Fruit fly (Drosophila melanogaster) whole organism, embryonic: ENCODE data around the gene CG9389.

ENCODE experiments used
- Aef1 ChIP-seq: fragments of 200-800 bp; sonication (Bioruptor generic); IDR thresholded peaks from 3 replicates; pipeline ENCODE4 v1.3.6; 2022; ENCODE audit warnings: missing biosample characterization, missing genetic modification characterization
- Bgb ChIP-seq: fragments of 200-800 bp; sonication (Bioruptor generic); IDR thresholded peaks from 2 replicates; pipeline ENCODE4 v1.3.6; 2022; ENCODE audit warnings: missing biosample characterization, missing genetic modification characterization; ENCODE audit not compliant: partially characterized antibody
- CG10654 ChIP-seq: fragments of 200-800 bp; sonication (Bioruptor generic); optimal IDR thresholded peaks from 2 replicates; lab custom pipeline; 2016; ENCODE audit warnings: missing biosample characterization, missing genetic modification characterization
- CG11085 ChIP-seq: fragments of 200-800 bp; sonication (Bioruptor generic); IDR thresholded peaks from 2 replicates; pipeline ENCODE4 v1.3.6; 2022; ENCODE audit warnings: missing biosample characterization, missing genetic modification characterization
- CG13287 ChIP-seq: fragments of 200-800 bp; sonication (Bioruptor generic); IDR thresholded peaks from 2 replicates; pipeline ENCODE4 v1.3.6; 2022; ENCODE audit warnings: missing biosample characterization, missing genetic modification characterization; ENCODE audit not compliant: partially characterized antibody
- CG13424 ChIP-seq: fragments of 200-800 bp; sonication (Bioruptor generic); optimal IDR thresholded peaks from 2 replicates; lab custom pipeline; 2019; ENCODE audit warnings: missing biosample characterization, mild to moderate bottlenecking, missing genetic modification characterization, moderate library complexity
- CG15479 ChIP-seq: fragments of 200-800 bp; sonication (Bioruptor generic); optimal IDR thresholded peaks from 3 replicates; lab custom pipeline; 2019; ENCODE audit warnings: missing biosample characterization, mild to moderate bottlenecking, missing genetic modification characterization, moderate library complexity
- CG1603 ChIP-seq: fragments of 200-800 bp; sonication (Bioruptor generic); optimal IDR thresholded peaks from 2 replicates; lab custom pipeline; 2019; ENCODE audit warnings: missing biosample characterization, mild to moderate bottlenecking, missing genetic modification characterization, moderate library complexity
- CG16813 ChIP-seq: fragments of 200-800 bp; sonication (Bioruptor generic); IDR thresholded peaks from 3 replicates; pipeline ENCODE4 v1.3.6; 2022; ENCODE audit warnings: missing biosample characterization, missing genetic modification characterization; ENCODE audit not compliant: partially characterized antibody
- CG16863 ChIP-seq: fragments of 200-800 bp; sonication (Bioruptor generic); optimal IDR thresholded peaks from 3 replicates; lab custom pipeline; 2016; ENCODE audit warnings: missing biosample characterization, missing genetic modification characterization
- CG17912 ChIP-seq: fragments of 200-800 bp; sonication (Bioruptor generic); optimal IDR thresholded peaks from 2 replicates; lab custom pipeline; 2018; ENCODE audit warnings: missing biosample characterization, mild to moderate bottlenecking, missing genetic modification characterization
- CG2875 ChIP-seq: fragments of 200-800 bp; sonication (Bioruptor generic); optimal IDR thresholded peaks from 2 replicates; lab custom pipeline; 2017; ENCODE audit warnings: missing biosample characterization, mild to moderate bottlenecking, missing genetic modification characterization, missing genetic modification reagents
- CG30020 ChIP-seq: fragments of 200-800 bp; optimal IDR thresholded peaks from 2 replicates; lab custom pipeline; 2019; ENCODE audit warnings: missing biosample characterization, mild to moderate bottlenecking, missing genetic modification characterization, moderate library complexity
- CG32767 ChIP-seq: fragments of 200-800 bp; sonication (Bioruptor generic); IDR thresholded peaks from 2 replicates; pipeline ENCODE4 v1.3.6; 2022; ENCODE audit warnings: missing biosample characterization, missing genetic modification characterization
- CG43689 ChIP-seq: fragments of 200-800 bp; sonication (Bioruptor generic); IDR thresholded peaks from 2 replicates; pipeline ENCODE4 v1.3.6; 2022; ENCODE audit warnings: missing biosample characterization, missing genetic modification characterization
- CG4854 ChIP-seq: fragments of 200-800 bp; sonication (Bioruptor generic); optimal IDR thresholded peaks from 2 replicates; lab custom pipeline; 2016; ENCODE audit warnings: missing biosample characterization, missing genetic modification characterization, inconsistent platforms
- CG6254 ChIP-seq: fragments of 200-800 bp; sonication (Bioruptor generic); optimal IDR thresholded peaks from 3 replicates; lab custom pipeline; 2017; ENCODE audit warnings: mild to moderate bottlenecking, missing biosample characterization, missing genetic modification reagents, missing genetic modification characterization
- CG6791 ChIP-seq: fragments of 200-800 bp; sonication (Bioruptor generic); IDR thresholded peaks from 3 replicates; pipeline ENCODE4 v1.3.6; 2022; ENCODE audit warnings: missing biosample characterization, missing genetic modification characterization; ENCODE audit not compliant: partially characterized antibody
- CG7928 ChIP-seq: fragments of 200-800 bp; sonication (Bioruptor generic); optimal IDR thresholded peaks from 2 replicates; lab custom pipeline; 2017; ENCODE audit warnings: missing biosample characterization, mild to moderate bottlenecking, missing genetic modification characterization
- CG8924 ChIP-seq: fragments of 200-800 bp; optimal IDR thresholded peaks from 3 replicates; lab custom pipeline; 2019; ENCODE audit warnings: missing biosample characterization, mild to moderate bottlenecking, missing genetic modification characterization, moderate library complexity
- CG9932 ChIP-seq: fragments of 200-800 bp; sonication (Bioruptor generic); IDR thresholded peaks from 2 replicates; pipeline ENCODE4 v1.3.6; 2022; ENCODE audit warnings: missing biosample characterization, missing genetic modification characterization
- CoRest ChIP-seq: fragments of 200-800 bp; sonication (Bioruptor generic); optimal IDR thresholded peaks from 3 replicates; lab custom pipeline; 2018; ENCODE audit warnings: missing biosample characterization, mild to moderate bottlenecking, missing genetic modification characterization, moderate library complexity
- D19A ChIP-seq: fragments of 200-800 bp; optimal IDR thresholded peaks from 3 replicates; lab custom pipeline; 2019; ENCODE audit warnings: missing biosample characterization, mild to moderate bottlenecking, missing genetic modification characterization, moderate library complexity
- Dref ChIP-seq: fragments of 200-800 bp; sonication (Bioruptor generic); IDR thresholded peaks from 2 replicates; pipeline ENCODE4 v1.3.6; 2022; ENCODE audit warnings: missing biosample characterization, missing genetic modification characterization
- GATAe ChIP-seq: fragments of 200-800 bp; sonication (Bioruptor generic); conservative IDR thresholded peaks from 2 replicates; pipeline ENCODE4 v1.3.6; 2022; ENCODE audit warnings: missing biosample characterization, missing genetic modification characterization
- HmgD ChIP-seq: fragments of 200-800 bp; sonication (Bioruptor generic); optimal IDR thresholded peaks from 3 replicates; lab custom pipeline; 2016; ENCODE audit warnings: missing biosample characterization, missing genetic modification characterization
- Hmr ChIP-seq: fragments of 200-800 bp; sonication (Bioruptor generic); optimal IDR thresholded peaks from 3 replicates; lab custom pipeline; 2017; ENCODE audit warnings: mild to moderate bottlenecking, missing biosample characterization, missing genetic modification reagents, missing genetic modification characterization
- MBD-R2 ChIP-seq: fragments of 200-800 bp; sonication (Bioruptor generic); IDR thresholded peaks from 2 replicates; pipeline ENCODE4 v1.3.6; 2022; ENCODE audit warnings: missing biosample characterization, missing genetic modification characterization
- Max ChIP-seq: fragments of 200-800 bp; sonication (Bioruptor generic); optimal IDR thresholded peaks from 2 replicates; lab custom pipeline; 2016; ENCODE audit warnings: missing biosample characterization, mild to moderate bottlenecking, missing genetic modification characterization
- Med ChIP-seq: fragments of 200-800 bp; sonication (Bioruptor generic); peaks from one replicate; lab custom pipeline; 2016; ENCODE audit warnings: missing biosample characterization, missing genetic modification characterization, mild to moderate bottlenecking, inconsistent platforms, moderate library complexity
- Myb ChIP-seq: fragments of 200-800 bp; sonication (Bioruptor generic); optimal IDR thresholded peaks from 2 replicates; lab custom pipeline; 2016; ENCODE audit warnings: missing biosample characterization, missing genetic modification characterization
- Opbp ChIP-seq: fragments of 200-800 bp; sonication (Bioruptor generic); IDR thresholded peaks from 3 replicates; pipeline ENCODE4 v1.3.6; 2022; ENCODE audit warnings: missing biosample characterization, missing genetic modification characterization; ENCODE audit not compliant: partially characterized antibody
- Rfx ChIP-seq: fragments of 200-800 bp; sonication (Bioruptor generic); IDR thresholded peaks from 2 replicates; pipeline ENCODE4 v1.3.6; 2022; ENCODE audit warnings: missing biosample characterization, missing genetic modification characterization
- Ssrp ChIP-seq: fragments of 200-800 bp; sonication (Bioruptor generic); optimal IDR thresholded peaks from 2 replicates; lab custom pipeline; 2018; ENCODE audit warnings: missing biosample characterization, mild to moderate bottlenecking, missing genetic modification characterization, moderate library complexity
- aop ChIP-seq: fragments of 200-800 bp; sonication (Bioruptor generic); IDR thresholded peaks from 2 replicates; pipeline ENCODE4 v1.3.6; 2022; ENCODE audit warnings: missing biosample characterization, missing genetic modification characterization
- ato ChIP-seq: fragments of 200-800 bp; sonication (Bioruptor generic); IDR thresholded peaks from 2 replicates; pipeline ENCODE4 v1.3.6; 2022; ENCODE audit warnings: missing biosample characterization, missing genetic modification characterization; ENCODE audit not compliant: partially characterized antibody
- bowl ChIP-seq: fragments of 200-800 bp; sonication (Bioruptor generic); IDR thresholded peaks from 2 replicates; pipeline ENCODE4 v1.3.6; 2022; ENCODE audit warnings: missing biosample characterization, missing genetic modification characterization
- gfzf ChIP-seq: fragments of 200-800 bp; sonication (Bioruptor generic); optimal IDR thresholded peaks from 2 replicates; lab custom pipeline; 2016; ENCODE audit warnings: missing biosample characterization, mild to moderate bottlenecking, missing genetic modification characterization, moderate library complexity
- inv ChIP-seq: fragments of 200-800 bp; sonication (Bioruptor generic); IDR thresholded peaks from 2 replicates; pipeline ENCODE4 v1.3.6; 2022; ENCODE audit warnings: missing biosample characterization, missing genetic modification characterization; ENCODE audit not compliant: partially characterized antibody
- lov ChIP-seq, 2 experiments: fragments of 200-800 bp in 1 of 2; fragments of >200 bp in 1 of 2; sonication (Bioruptor generic) in 1 of 2; IDR thresholded peaks in 1 of 2; optimal IDR thresholded peaks in 1 of 2; 2 replicates in 1 of 2; 3 replicates in 1 of 2; pipeline versions ENCODE4 v1.3.6 to Lab custom; 2017 to 2022; ENCODE audit warnings: missing biosample characterization in 1 of 2, missing genetic modification characterization in 1 of 2
- mam ChIP-seq: fragments of 200-800 bp; sonication (Bioruptor generic); optimal IDR thresholded peaks from 3 replicates; lab custom pipeline; 2016; ENCODE audit warnings: missing biosample characterization, missing genetic modification characterization
- pho ChIP-seq: fragments of 200-800 bp; sonication (Bioruptor generic); optimal IDR thresholded peaks from 2 replicates; lab custom pipeline; 2016; ENCODE audit warnings: missing biosample characterization, missing genetic modification characterization
- phol ChIP-seq: fragments of 200-800 bp; sonication (Bioruptor generic); optimal IDR thresholded peaks from 3 replicates; lab custom pipeline; 2018; ENCODE audit warnings: missing biosample characterization, mild to moderate bottlenecking, missing genetic modification characterization, moderate library complexity
- repo ChIP-seq: fragments of 200-800 bp; sonication (Bioruptor generic); optimal IDR thresholded peaks from 2 replicates; lab custom pipeline; 2016; ENCODE audit warnings: missing biosample characterization, missing genetic modification characterization
- toy ChIP-seq: fragments of 200-800 bp; sonication (Bioruptor generic); IDR thresholded peaks from 2 replicates; pipeline ENCODE4 v1.3.6; 2022; ENCODE audit warnings: missing biosample characterization, missing genetic modification characterization
- tup ChIP-seq: fragments of 200-800 bp; sonication (Bioruptor generic); optimal IDR thresholded peaks from 2 replicates; lab custom pipeline; 2016; ENCODE audit warnings: missing biosample characterization, mild to moderate bottlenecking, missing genetic modification characterization, moderate library complexity
- zen2 ChIP-seq: fragments of 200-800 bp; sonication (Bioruptor generic); IDR thresholded peaks from 3 replicates; pipeline ENCODE4 v1.3.6; 2022; ENCODE audit warnings: missing biosample characterization, missing genetic modification characterization; ENCODE audit not compliant: partially characterized antibody

CG9389 gene

dm6 chr3L:21317416-21318259 lies 47.3 kb upstream of the CG9389 start, which contains the start of gene Pc (continued):
- TF ChIP-seq CG7928 (GFP tag; lab: Kevin White, UChicago) (peak; percentile 5), ato (GFP tag; lab: Robert Waterston, UW) (peak; percentile 72; the same call in 1 of the 2 replicates), CG13287 (GFP tag; lab: Robert Waterston, UW) (peak; percentile 89), Dref (GFP tag; lab: Robert Waterston, UW) (peak; percentile 97), CG15479 (GFP tag; lab: Kevin White, UChicago) (peak; percentile 24), HmgD (peak; percentile 83), Ssrp (tag; lab: Kevin White, UChicago) (peak; percentile 13), tup (GFP tag; lab: Kevin White, UChicago) (no peak), GATAe (GFP tag; lab: Robert Waterston, UW) (no peak), Rfx (GFP tag; lab: Robert Waterston, UW) (peak; percentile 43), Aef1 (no peak), Opbp (GFP tag; lab: Robert Waterston, UW) (peak; percentile 86), bowl (GFP tag; lab: Robert Waterston, UW) (no peak), Hmr (GFP tag; lab: Kevin White, UChicago) (peak; percentile 57), mam (peak; percentile 26), D19A (tag; lab: Kevin White, UChicago) (peak; percentile 18), zen2 (peak; percentile 56; the same call in 2 of the 3 replicates), Med (GFP tag; lab: Kevin White, UChicago) (peak; percentile 88), lov (optimal IDR thresholded peaks at IDR 0.05; lab: Kevin White, UChicago) (no peak), lov (GFP tag; IDR thresholded peaks at IDR 0.05; lab: Robert Waterston, UW) (no peak), Myb (peak; percentile 73), repo (GFP tag; lab: Kevin White, UChicago) (no peak), MBD-R2 (peak; percentile 80), CG6254 (GFP tag; lab: Kevin White, UChicago) (no peak), CG2875 (no peak), gfzf (GFP tag; lab: Kevin White, UChicago) (peak; percentile 86), CG32767 (GFP tag; lab: Robert Waterston, UW) (no peak), CG43689 (GFP tag; lab: Robert Waterston, UW) (no peak), CG8924 (tag; lab: Kevin White, UChicago) (peak; percentile 18), pho (peak; percentile 39), CG16863 (no peak), CG11085 (0 out of 2 replicates have a peak, but pooled peaks have one; percentile 18), CG13424 (peak; percentile 5), Bgb (peak; percentile 93), CG17912 (GFP tag; lab: Kevin White, UChicago) (no peak), Max (peak; percentile 30), CG16813 (peak; percentile 88), CG6791 (GFP tag; lab: Robert Waterston, UW) (peak; percentile 90), aop (GFP tag; lab: Robert Waterston, UW) (no peak), CG9932 (GFP tag; lab: Robert Waterston, UW) (peak; percentile 46), CoRest (tag; lab: Kevin White, UChicago) (peak; percentile 53), CG4854 (GFP tag; lab: Kevin White, UChicago) (peak; percentile 25), CG10654 (GFP tag; lab: Kevin White, UChicago) (no peak), toy (no peak), CG30020 (tag; lab: Kevin White, UChicago) (peak; percentile 82), phol (tag; lab: Kevin White, UChicago) (peak; percentile 47), CG1603 (tag; lab: Kevin White, UChicago) (peak; percentile 100), inv (GFP tag; lab: Robert Waterston, UW) (peak; percentile 83)
